Worm (Caenorhabditis elegans): ENCODE measurements around the gene syg-1.

- TF ChIP-seq aha-1 (tag; optimal IDR thresholded peaks at IDR 0.05) (no peak), fos-1 (tag; optimal IDR thresholded peaks at IDR 0.05) (no peak), alr-1 (tag; optimal IDR thresholded peaks at IDR 0.05; ENCODE audit: borderline replicate concordance) (no peak), isw-1 (GFP tag; IDR thresholded peaks at IDR 0.05) (no peak)
These were observed 26.5 kb downstream of the syg-1 start, which contains the start of gene hid-1 for ce11 chrX:2488526-2489098.
